Fruit fly (Drosophila melanogaster): ENCODE data around the gene lmgB.
A peak's percentile ranks its signal among the peaks of the same experiment; 100 is the strongest.

lmgB gene

dm6 chr2L:8544636-8545035, 16.2 kb upstream of the lmgB start (continued):
- TF ChIP-seq tll (GFP tag; optimal IDR thresholded peaks at IDR 0.05) (no peak), CG30403 (GFP tag; optimal IDR thresholded peaks at IDR 0.05) (no peak), nerfin-2 (GFP tag; IDR thresholded peaks at IDR 0.05; ENCODE audit: partially characterized antibody) (0 out of 2 replicates have a peak, but pooled peaks have one; percentile 32)

dm6 chr2L:8543731-8544359, 15.4 kb upstream of the lmgB start:
- TF ChIP-seq unc-4 (GFP tag; IDR thresholded peaks at IDR 0.05; ENCODE audit: partially characterized antibody): no peak
- no peak for TF ChIP-seq CG10565 (GFP tag; optimal IDR thresholded peaks at IDR 0.05)
- no peak for TF ChIP-seq Lhr (GFP tag; optimal IDR thresholded peaks at IDR 0.05)
- no peak for TF ChIP-seq Dbx (GFP tag; IDR thresholded peaks at IDR 0.05)
- no peak for TF ChIP-seq sob (GFP tag; IDR thresholded peaks at IDR 0.05)
- TF ChIP-seq CG9215 (GFP tag; IDR thresholded peaks at IDR 0.05): no peak
- no peak for TF ChIP-seq CG14050 (GFP tag; IDR thresholded peaks at IDR 0.05)
- TF ChIP-seq CG7556 (GFP tag; optimal IDR thresholded peaks at IDR 0.05): no peak
- peak; percentile 12; the same call in 1 of the 2 replicates for TF ChIP-seq vvl (GFP tag; IDR thresholded peaks at IDR 0.05)
- TF ChIP-seq CG10979 (tag; optimal IDR thresholded peaks at IDR 0.05): no peak
- TF ChIP-seq p53 (GFP tag; optimal IDR thresholded peaks at IDR 0.05): no peak
- no peak for TF ChIP-seq Ptx1 (GFP tag; IDR thresholded peaks at IDR 0.05)
- TF ChIP-seq HmgZ (tag; optimal IDR thresholded peaks at IDR 0.05): no peak
- TF ChIP-seq exex (tag; optimal IDR thresholded peaks at IDR 0.05): no peak
- TF ChIP-seq CG12104 (GFP tag; optimal IDR thresholded peaks at IDR 0.05): no peak
- no peak for TF ChIP-seq CG13775 (GFP tag; optimal IDR thresholded peaks at IDR 0.05)
- no peak for TF ChIP-seq slp2 (GFP tag; optimal IDR thresholded peaks at IDR 0.05)
- no peak for TF ChIP-seq Awh (GFP tag; IDR thresholded peaks at IDR 0.05)
- no peak for TF ChIP-seq btn (GFP tag; optimal IDR thresholded peaks at IDR 0.05)
- no peak for TF ChIP-seq al (GFP tag; IDR thresholded peaks at IDR 0.05)
- no peak for TF ChIP-seq en (GFP tag; optimal IDR thresholded peaks at IDR 0.05)
- no peak for TF ChIP-seq CG1529 (GFP tag; optimal IDR thresholded peaks at IDR 0.05)
- no peak for TF ChIP-seq bowl (GFP tag; IDR thresholded peaks at IDR 0.05)
- peak; percentile 36 for TF ChIP-seq sens (GFP tag)
- TF ChIP-seq CG4424 (GFP tag; optimal IDR thresholded peaks at IDR 0.05): no peak
- TF ChIP-seq TFAM (GFP tag; optimal IDR thresholded peaks at IDR 0.05): no peak
- no peak for TF ChIP-seq sim (GFP tag; IDR thresholded peaks at IDR 0.05)
- no peak for TF ChIP-seq ken (GFP tag; IDR thresholded peaks at IDR 0.05)
- no peak for TF ChIP-seq pzg (GFP tag; optimal IDR thresholded peaks at IDR 0.05)
- no peak for TF ChIP-seq CG10209 (GFP tag; optimal IDR thresholded peaks at IDR 0.05)
- no peak for TF ChIP-seq CG14710 (tag; optimal IDR thresholded peaks at IDR 0.05)
- TF ChIP-seq CG42726 (GFP tag; IDR thresholded peaks at IDR 0.05; ENCODE audit: partially characterized antibody): no peak
- no peak for TF ChIP-seq Myb (GFP tag; optimal IDR thresholded peaks at IDR 0.05)
- TF ChIP-seq Sox102F (GFP tag; optimal IDR thresholded peaks at IDR 0.05): no peak
- TF ChIP-seq CG8388 (GFP tag; optimal IDR thresholded peaks at IDR 0.05): no peak
- peak; percentile 9; the same call in 1 of the 2 replicates for TF ChIP-seq stc (GFP tag; IDR thresholded peaks at IDR 0.05)
- TF ChIP-seq fd102C (GFP tag; optimal IDR thresholded peaks at IDR 0.05): no peak
- TF ChIP-seq rib (GFP tag; IDR thresholded peaks at IDR 0.05): no peak
- TF ChIP-seq tx (GFP tag; optimal IDR thresholded peaks at IDR 0.05): no peak
- TF ChIP-seq croc (GFP tag; conservative IDR thresholded peaks at IDR 0.05): no peak
- no peak for TF ChIP-seq nerfin-1 (tag; optimal IDR thresholded peaks at IDR 0.05)
- TF ChIP-seq bigmax (GFP tag; optimal IDR thresholded peaks at IDR 0.05): no peak
- TF ChIP-seq Fer3 (tag; optimal IDR thresholded peaks at IDR 0.05): no peak
- peak; percentile 98 for TF ChIP-seq pfk (GFP tag; optimal IDR thresholded peaks at IDR 0.05)
- no peak for TF ChIP-seq wdn (GFP tag; IDR thresholded peaks at IDR 0.05)
- no peak for TF ChIP-seq CG4360 (GFP tag; IDR thresholded peaks at IDR 0.05)
